Worm (Caenorhabditis elegans) whole organism, early embryonic: Measurements from ENCODE around the gene fmo-4.

ENCODE experiments used
- F13C5.2 ChIP-seq: sonication (generic microtip); optimal IDR thresholded peaks from 2 replicates; lab custom pipeline; 2017; ENCODE audit warnings: mild to moderate bottlenecking, missing genetic modification characterization, inconsistent platforms, missing compliant biosample characterization
- aly-1 ChIP-seq: sonication (generic microtip); optimal IDR thresholded peaks from 2 replicates; lab custom pipeline; 2016; ENCODE audit warnings: missing genetic modification characterization, missing compliant biosample characterization
- ama-1 ChIP-seq: fragments of 150-350 bp; optimal IDR thresholded peaks from 2 replicates; lab custom pipeline; 2014
- ceh-36 ChIP-seq: sonication (generic microtip); optimal IDR thresholded peaks from 2 replicates; lab custom pipeline; 2016; ENCODE audit warnings: missing genetic modification characterization, inconsistent platforms, missing compliant biosample characterization
- ets-7 ChIP-seq: sonication (generic microtip); optimal IDR thresholded peaks from 2 replicates; lab custom pipeline; 2016; ENCODE audit warnings: missing genotype, missing genetic modification characterization, missing compliant biosample characterization
- flt-1 ChIP-seq: fragments of 200-800 bp; sonication (Bioruptor generic); IDR thresholded peaks from 2 replicates; pipeline ENCODE4 v1.3.6; 2022; ENCODE audit warnings: missing genetic modification characterization, missing compliant biosample characterization
- hnd-1 ChIP-seq: sonication (generic microtip); optimal IDR thresholded peaks from 2 replicates; lab custom pipeline; 2016; ENCODE audit warnings: missing genetic modification characterization, missing compliant biosample characterization
- pes-1 ChIP-seq: fragments of 200-800 bp; sonication (Bioruptor generic); IDR thresholded peaks from 2 replicates; pipeline ENCODE4 v1.3.6; 2022; ENCODE audit warnings: missing genetic modification reagents, missing genetic modification characterization, missing compliant biosample characterization
- scrt-1 ChIP-seq: fragments of 200-800 bp; sonication (Bioruptor generic); IDR thresholded peaks from 2 replicates; pipeline ENCODE4 v1.3.6; 2022; ENCODE audit warnings: missing genetic modification characterization, missing compliant biosample characterization
- sea-1 ChIP-seq: fragments of 200-800 bp; sonication (Bioruptor generic); conservative IDR thresholded peaks from 2 replicates; pipeline ENCODE4 v1.3.6; 2022; ENCODE audit warnings: missing genetic modification characterization, missing compliant biosample characterization
- tbx-37 ChIP-seq: fragments of 200-800 bp; sonication (Bioruptor generic); conservative IDR thresholded peaks from 2 replicates; pipeline ENCODE4 v1.3.6; 2022; ENCODE audit warnings: missing genetic modification reagents, missing genetic modification characterization, missing compliant biosample characterization

DNA sequence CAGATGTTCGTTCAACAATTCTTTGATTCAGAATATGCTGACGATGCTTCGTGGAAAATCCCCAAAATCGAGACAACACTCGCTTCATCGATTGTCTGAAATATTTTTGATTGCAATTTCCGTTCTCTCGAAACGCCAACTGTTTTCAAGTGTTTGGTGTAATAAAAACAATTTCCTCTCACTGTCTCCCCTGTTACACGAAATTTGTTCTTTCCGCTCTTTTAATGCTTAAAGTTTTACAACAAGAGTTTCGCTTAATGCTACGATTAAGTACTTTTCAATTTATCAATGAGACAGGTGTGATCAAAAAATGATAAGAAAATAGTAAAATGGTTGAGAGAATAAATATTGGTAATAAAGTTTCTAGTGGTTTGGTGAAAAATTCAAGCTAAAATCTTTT, 50.2 kb downstream of the fmo-4 start, which contains the start of gene C56A3.6:
- TF ChIP-seq hnd-1 (tag; lab: Kevin White, UChicago) = no peak
- TF ChIP-seq aly-1 (tag; lab: Kevin White, UChicago) = no peak
- TF ChIP-seq pes-1 = no peak
- TF ChIP-seq scrt-1 (GFP tag; lab: Robert Waterston, UW) = no peak
- TF ChIP-seq ama-1 (lab: Kevin White, UChicago) = no peak
- TF ChIP-seq ceh-36 (tag; lab: Kevin White, UChicago) = no peak
- TF ChIP-seq flt-1 (GFP tag; lab: Robert Waterston, UW) = no peak
- no peak for TF ChIP-seq sea-1 (GFP tag; lab: Robert Waterston, UW)
- TF ChIP-seq ets-7 = no peak
- TF ChIP-seq F13C5.2 (tag; lab: Kevin White, UChicago) = no peak
- TF ChIP-seq tbx-37 (GFP tag; lab: Robert Waterston, UW) = no peak
